Worm (Caenorhabditis elegans): ENCODE measurements around the gene T10H4.4.
A peak's percentile ranks its signal among the peaks of the same experiment; 100 is the strongest.

T10H4.4 gene

ce11 chrV:15232200-15232599 is 40.0 kb downstream of the T10H4.4 start, which contains the start of gene srw-13:
Gene srw-13, plus strand, starts transcription at chrV:15232500.
- TF ChIP-seq isw-1 (GFP tag; IDR thresholded peaks at IDR 0.05) (no peak), lin-39 (tag; optimal IDR thresholded peaks at IDR 0.05) (no peak), xbp-1 (tag; optimal IDR thresholded peaks at IDR 0.05) (no peak), C16A3.4 (tag; optimal IDR thresholded peaks at IDR 0.05) (no peak), sox-4 (tag; optimal IDR thresholded peaks at IDR 0.05) (no peak), aly-2 (tag; optimal IDR thresholded peaks at IDR 0.05) (no peak), lin-15B (tag; optimal IDR thresholded peaks at IDR 0.05) (no peak), vab-15 (tag; optimal IDR thresholded peaks at IDR 0.05) (no peak), lir-3 (tag; optimal IDR thresholded peaks at IDR 0.05; ENCODE audit: poor library complexity) (no peak), efl-1 (optimal IDR thresholded peaks at IDR 0.05) (no peak), efl-1 (GFP tag; optimal IDR thresholded peaks at IDR 0.05 in 1 of 2) (no peak)

DNA sequence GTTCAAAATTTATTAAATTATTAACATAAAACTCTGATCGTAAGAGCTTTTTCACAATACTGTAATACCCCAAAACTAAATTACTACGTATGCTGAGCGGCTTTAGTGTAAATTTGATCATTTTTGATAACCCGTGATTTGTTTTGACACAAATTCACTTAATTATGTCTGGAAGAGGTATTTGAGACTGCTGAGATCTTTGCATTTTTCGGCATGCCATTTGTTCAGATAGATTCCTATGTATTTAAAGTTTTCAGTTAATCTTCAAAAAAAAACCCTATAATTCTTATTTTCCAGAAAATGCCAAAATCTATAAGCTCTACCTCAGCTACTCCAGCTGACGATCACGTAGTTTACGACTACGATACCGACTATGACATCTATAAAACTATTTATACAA is 41.9 kb downstream of the T10H4.4 start, which contains the start of gene srw-15:
Gene srw-15 (plus strand): TSS at position 301 of the 400 bp plus-strand sequence.
- TF ChIP-seq fkh-10 (GFP tag; optimal IDR thresholded peaks at IDR 0.05) (no peak), tbx-2 (tag; optimal IDR thresholded peaks at IDR 0.05) (no peak), efl-1 (optimal IDR thresholded peaks at IDR 0.05) (no peak), efl-1 (GFP tag; optimal IDR thresholded peaks at IDR 0.05 in 1 of 2) (peak in 1 of 2 experiments; percentile 60)

ce11 chrV:15226206-15226605 is 46.0 kb downstream of the T10H4.4 start:
- TF ChIP-seq elt-2 (tag; optimal IDR thresholded peaks at IDR 0.05) (peak; percentile 79), C04F5.9 (tag; optimal IDR thresholded peaks at IDR 0.05) (no peak), tlp-1 (tag; optimal IDR thresholded peaks at IDR 0.05) (peak; percentile 45)

DNA sequence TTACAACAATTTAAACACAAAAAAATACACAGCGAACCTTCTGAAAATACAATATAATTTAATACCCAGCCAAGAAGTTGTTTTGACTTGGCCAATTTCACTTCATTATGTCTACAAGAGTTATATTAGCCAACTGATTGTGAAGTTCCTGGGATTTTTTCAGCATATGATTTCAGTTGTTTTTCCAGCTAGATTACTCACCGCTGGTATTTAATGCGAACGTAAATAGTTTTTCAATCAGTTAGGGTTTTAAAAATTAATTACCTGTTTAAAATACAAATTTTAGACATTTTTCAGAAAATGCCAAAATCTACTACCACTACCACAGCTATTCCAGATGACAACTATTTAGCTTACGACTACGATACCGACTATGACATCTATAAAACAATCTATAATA is 46.5 kb downstream of the T10H4.4 start, which contains the start of gene srw-14:
Gene srw-14 (plus strand): TSS at position 301 of the 400 bp plus-strand sequence.
- TF ChIP-seq lin-13 (GFP tag; optimal IDR thresholded peaks at IDR 0.05) = no peak
- TF ChIP-seq alr-1 (tag; optimal IDR thresholded peaks at IDR 0.05; ENCODE audit: borderline replicate concordance) = no peak
- TF ChIP-seq ama-1 (optimal IDR thresholded peaks at IDR 0.05) = no peak
- no peak for TF ChIP-seq sptf-1 (tag; optimal IDR thresholded peaks at IDR 0.05)
- TF ChIP-seq pag-3 (tag; optimal IDR thresholded peaks at IDR 0.05; ENCODE audit: borderline replicate concordance, insufficient read depth) = no peak
- TF ChIP-seq nhr-71 (tag; optimal IDR thresholded peaks at IDR 0.05) = no peak
- TF ChIP-seq hlh-4 (tag; optimal IDR thresholded peaks at IDR 0.05) = no peak
- TF ChIP-seq tbx-2 (tag; optimal IDR thresholded peaks at IDR 0.05) = no peak
- TF ChIP-seq skn-1 (tag; optimal IDR thresholded peaks at IDR 0.05) = no peak
- no peak for TF ChIP-seq irx-1 (tag; optimal IDR thresholded peaks at IDR 0.05)
- no peak for TF ChIP-seq mdl-1 (tag; optimal IDR thresholded peaks at IDR 0.05)
- no peak for TF ChIP-seq hpl-2 (GFP tag; optimal IDR thresholded peaks at IDR 0.05)
- TF ChIP-seq nhr-84 (tag; optimal IDR thresholded peaks at IDR 0.05) = no peak
- TF ChIP-seq mep-1 (tag; optimal IDR thresholded peaks at IDR 0.05) = no peak
- TF ChIP-seq nhr-90 (tag; optimal IDR thresholded peaks at IDR 0.05; ENCODE audit: poor library complexity) = no peak
- no peak for TF ChIP-seq ztf-4 (tag; optimal IDR thresholded peaks at IDR 0.05)
- no peak for TF ChIP-seq pax-3 (tag; optimal IDR thresholded peaks at IDR 0.05)
- no peak for TF ChIP-seq zip-4 (GFP tag; optimal IDR thresholded peaks at IDR 0.05)

DNA sequence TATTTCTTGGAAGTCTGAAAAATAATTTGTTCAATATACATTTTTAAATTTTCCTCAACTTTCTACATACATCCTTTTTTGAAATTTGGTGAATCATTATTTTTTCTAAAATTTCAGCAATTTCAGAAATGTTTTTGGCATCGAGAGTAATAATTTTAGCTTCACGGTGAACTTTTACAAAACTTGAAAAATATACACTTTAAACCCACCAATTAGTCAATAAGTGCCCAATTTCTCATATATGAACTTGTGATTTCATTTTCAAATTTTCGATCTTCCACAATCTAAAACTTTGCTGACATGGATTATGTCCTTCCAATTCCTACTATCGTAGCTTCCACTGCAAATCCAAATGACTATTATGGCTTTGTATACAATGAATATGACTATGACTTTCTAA is 48.5 kb downstream of the T10H4.4 start, which contains the start of gene srw-24:
Gene srw-24 (plus strand): TSS at position 301 of the 400 bp plus-strand sequence.
- TF ChIP-seq rnt-1 (tag; optimal IDR thresholded peaks at IDR 0.05) (no peak), unc-62 (GFP tag; optimal IDR thresholded peaks at IDR 0.05) (no peak), snpc-4 (tag; optimal IDR thresholded peaks at IDR 0.05) (no peak), C04F5.9 (tag; optimal IDR thresholded peaks at IDR 0.05) (no peak), ces-1 (GFP tag; optimal IDR thresholded peaks at IDR 0.05) (no peak), swsn-7 (tag; optimal IDR thresholded peaks at IDR 0.05) (no peak), blmp-1 (tag; optimal IDR thresholded peaks at IDR 0.05) (no peak), sox-4 (tag; optimal IDR thresholded peaks at IDR 0.05) (no peak), nhr-77 (tag; optimal IDR thresholded peaks at IDR 0.05) (no peak), fkh-8 (tag; optimal IDR thresholded peaks at IDR 0.05) (no peak), pax-3 (tag; optimal IDR thresholded peaks at IDR 0.05) (no peak), dsc-1 (tag; optimal IDR thresholded peaks at IDR 0.05) (no peak), nhr-28 (tag; optimal IDR thresholded peaks at IDR 0.05) (no peak), lin-14 (GFP tag; optimal IDR thresholded peaks at IDR 0.05) (no peak), hlh-4 (tag; optimal IDR thresholded peaks at IDR 0.05) (no peak), mdl-1 (tag; optimal IDR thresholded peaks at IDR 0.05) (no peak), fos-1 (tag; optimal IDR thresholded peaks at IDR 0.05) (no peak), ztf-11 (tag; optimal IDR thresholded peaks at IDR 0.05) (no peak), ceh-63 (GFP tag; optimal IDR thresholded peaks at IDR 0.05) (no peak)

Data from whole organism, L1 larva.